Fruit fly (Drosophila melanogaster): ENCODE results near the gene DIP-epsilon.

The DIP-epsilon gene

DNA sequence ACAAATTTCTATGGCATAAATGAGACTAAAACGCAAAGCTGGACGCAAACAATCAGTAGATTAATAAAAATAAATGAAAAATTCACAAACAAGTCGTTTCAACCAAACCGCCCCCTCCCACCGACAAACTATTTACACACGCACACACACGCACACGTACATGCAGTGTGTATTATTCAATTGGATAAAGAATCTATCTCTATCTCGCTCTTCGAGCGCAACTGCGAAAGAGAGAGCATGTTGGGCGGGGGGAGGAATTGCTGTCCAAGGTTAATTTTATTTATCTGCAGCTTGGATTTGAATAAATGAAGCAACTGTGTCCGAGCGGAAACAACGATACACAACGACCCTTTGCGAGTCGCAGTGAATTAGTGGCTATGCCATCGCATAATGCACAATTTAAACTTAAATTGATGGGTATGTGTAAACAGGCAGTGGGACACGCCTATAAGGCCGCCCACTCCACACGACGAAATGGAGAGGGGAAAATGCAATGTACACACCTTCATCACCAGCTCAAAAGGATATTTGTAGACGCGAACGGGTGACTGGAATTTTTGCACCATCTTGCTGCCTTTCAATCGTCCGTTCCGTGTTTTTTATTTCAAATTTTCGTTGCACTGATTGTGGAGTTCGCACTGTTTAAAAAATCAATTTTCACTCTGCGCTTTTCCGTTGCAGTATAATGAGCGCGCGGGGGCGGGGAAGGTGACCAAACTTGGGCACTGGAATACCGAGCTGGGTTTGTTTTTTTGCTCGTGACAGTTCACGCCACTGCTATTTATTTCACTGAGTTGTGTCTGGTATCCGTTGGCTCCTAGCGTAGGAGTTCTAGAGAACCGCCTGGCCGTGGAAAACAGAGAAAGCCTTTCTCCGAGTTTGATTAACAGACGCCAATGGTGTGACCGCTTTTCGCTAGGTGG lies 44.2 kb upstream of the DIP-epsilon start, which contains the start of gene retm (continued):
- TF ChIP-seq abd-A (tag; optimal IDR thresholded peaks at IDR 0.05) (no peak), btn (GFP tag; optimal IDR thresholded peaks at IDR 0.05) (no peak), CG16863 (GFP tag; optimal IDR thresholded peaks at IDR 0.05) (no peak), Med (GFP tag) (no peak), CG6791 (GFP tag; IDR thresholded peaks at IDR 0.05; ENCODE audit: partially characterized antibody) (no peak), CG1647 (GFP tag; optimal IDR thresholded peaks at IDR 0.05) (no peak), CG1602 (GFP tag; optimal IDR thresholded peaks at IDR 0.05) (no peak), pzg (GFP tag; optimal IDR thresholded peaks at IDR 0.05) (no peak), insv (GFP tag; optimal IDR thresholded peaks at IDR 0.05) (peak in 1 of 2 experiments; percentile 24), eyg (GFP tag; optimal IDR thresholded peaks at IDR 0.05) (no peak), CG4707 (GFP tag; optimal IDR thresholded peaks at IDR 0.05) (no peak), chif (GFP tag; optimal IDR thresholded peaks at IDR 0.05) (no peak), odd (GFP tag; optimal IDR thresholded peaks at IDR 0.05) (no peak), CG10321 (GFP tag; IDR thresholded peaks at IDR 0.05) (no peak), HLH4C (GFP tag; IDR thresholded peaks at IDR 0.05; ENCODE audit: partially characterized antibody) (no peak), dmrt11E (tag; optimal IDR thresholded peaks at IDR 0.05) (no peak), mld (GFP tag; IDR thresholded peaks at IDR 0.05; ENCODE audit: partially characterized antibody) (no peak), NC2α (GFP tag; optimal IDR thresholded peaks at IDR 0.05) (no peak), CG13123 (GFP tag; optimal IDR thresholded peaks at IDR 0.05) (no peak), Abd-B (GFP tag; optimal IDR thresholded peaks at IDR 0.05) (no peak), NfI (GFP tag; optimal IDR thresholded peaks at IDR 0.05) (peak; percentile 9), her (GFP tag; optimal IDR thresholded peaks at IDR 0.05) (no peak), CG9876 (GFP tag; optimal IDR thresholded peaks at IDR 0.05) (no peak), ERR (GFP tag; optimal IDR thresholded peaks at IDR 0.05) (no peak), org-1 (GFP tag; optimal IDR thresholded peaks at IDR 0.05) (no peak), sr (GFP tag; IDR thresholded peaks at IDR 0.05) (no peak), ab (GFP tag; optimal IDR thresholded peaks at IDR 0.05) (no peak), CG11723 (GFP tag; optimal IDR thresholded peaks at IDR 0.05) (no peak), CG13624 (GFP tag; optimal IDR thresholded peaks at IDR 0.05) (no peak), fru (optimal IDR thresholded peaks at IDR 0.05) (no peak), Tbp (GFP tag; optimal IDR thresholded peaks at IDR 0.05) (no peak), CG4328 (GFP tag; optimal IDR thresholded peaks at IDR 0.05) (no peak), gem (tag; optimal IDR thresholded peaks at IDR 0.05) (no peak), CG2712 (tag; optimal IDR thresholded peaks at IDR 0.05) (no peak), CG2889 (GFP tag; IDR thresholded peaks at IDR 0.05) (no peak), Hsf (GFP tag; optimal IDR thresholded peaks at IDR 0.05) (no peak), ham (GFP tag; IDR thresholded peaks at IDR 0.05) (no peak), CG15696 (tag; optimal IDR thresholded peaks at IDR 0.05) (no peak), CG4854 (GFP tag; optimal IDR thresholded peaks at IDR 0.05) (no peak), CG12391 (tag; optimal IDR thresholded peaks at IDR 0.05) (peak; percentile 8), lbe (GFP tag; optimal IDR thresholded peaks at IDR 0.05) (no peak), mirr (GFP tag; optimal IDR thresholded peaks at IDR 0.05) (peak; percentile 53), zfh2 (GFP tag; optimal IDR thresholded peaks at IDR 0.05) (no peak), CG14667 (GFP tag; IDR thresholded peaks at IDR 0.05) (no peak), CG13296 (GFP tag; optimal IDR thresholded peaks at IDR 0.05) (no peak), CG4404 (GFP tag; IDR thresholded peaks at IDR 0.05) (no peak), Poxn (GFP tag; IDR thresholded peaks at IDR 0.05) (no peak), tgo (GFP tag; IDR thresholded peaks at IDR 0.05) (no peak), CG4282 (GFP tag; optimal IDR thresholded peaks at IDR 0.05) (no peak), lilli (GFP tag; optimal IDR thresholded peaks at IDR 0.05) (no peak), Atf3 (GFP tag; optimal IDR thresholded peaks at IDR 0.05) (no peak)
